Fruit fly (Drosophila melanogaster) whole organism, embryonic: ENCODE data around the gene w.

Experiments used
- Aef1 ChIP-seq: fragments of 200-800 bp; sonication (Bioruptor generic); IDR thresholded peaks from 3 replicates; pipeline ENCODE4 v1.3.6; 2022; ENCODE audit warnings: missing biosample characterization, missing genetic modification characterization
- CG11504 ChIP-seq: fragments of 200-800 bp; sonication (Bioruptor generic); optimal IDR thresholded peaks from 3 replicates; lab custom pipeline; 2019; ENCODE audit warnings: missing biosample characterization, mild to moderate bottlenecking, missing genetic modification characterization, moderate library complexity
- CG15269 ChIP-seq: fragments of 200-800 bp; sonication (Bioruptor generic); optimal IDR thresholded peaks from 2 replicates; lab custom pipeline; 2018; ENCODE audit warnings: missing biosample characterization, mild to moderate bottlenecking, missing genetic modification characterization, moderate library complexity
- CG15601 ChIP-seq: fragments of 200-800 bp; sonication (Bioruptor generic); optimal IDR thresholded peaks from 3 replicates; lab custom pipeline; 2019; ENCODE audit warnings: missing biosample characterization, mild to moderate bottlenecking, missing genetic modification characterization, moderate library complexity
- CG16813 ChIP-seq: fragments of 200-800 bp; sonication (Bioruptor generic); IDR thresholded peaks from 3 replicates; pipeline ENCODE4 v1.3.6; 2022; ENCODE audit warnings: missing biosample characterization, missing genetic modification characterization; ENCODE audit not compliant: partially characterized antibody
- CG18619 ChIP-seq: fragments of 200-800 bp; sonication (Bioruptor generic); optimal IDR thresholded peaks from 3 replicates; lab custom pipeline; 2017; ENCODE audit warnings: missing biosample characterization, mild to moderate bottlenecking, missing genetic modification characterization
- CG2199 ChIP-seq: fragments of 200-800 bp; sonication (Bioruptor generic); IDR thresholded peaks from 3 replicates; pipeline ENCODE4 v1.3.6; 2022; ENCODE audit warnings: missing biosample characterization, missing genetic modification characterization
- CG2712 ChIP-seq: fragments of 200-800 bp; optimal IDR thresholded peaks from 3 replicates; lab custom pipeline; 2019; ENCODE audit warnings: missing biosample characterization, mild to moderate bottlenecking, missing genetic modification characterization, moderate library complexity
- CG31224 ChIP-seq: fragments of 200-800 bp; sonication (Bioruptor generic); IDR thresholded peaks from 2 replicates; pipeline ENCODE4 v1.3.6; 2022; ENCODE audit warnings: missing biosample characterization, missing genetic modification characterization
- CG32772 ChIP-seq: fragments of 200-800 bp; sonication (Bioruptor generic); IDR thresholded peaks from 2 replicates; pipeline ENCODE4 v1.3.6; 2022; ENCODE audit warnings: missing biosample characterization, missing genetic modification characterization
- CG33557 ChIP-seq: fragments of 200-800 bp; sonication (Bioruptor generic); optimal IDR thresholded peaks from 2 replicates; lab custom pipeline; 2019; ENCODE audit warnings: missing biosample characterization, mild to moderate bottlenecking, missing genetic modification characterization, moderate library complexity
- CG6791 ChIP-seq: fragments of 200-800 bp; sonication (Bioruptor generic); IDR thresholded peaks from 3 replicates; pipeline ENCODE4 v1.3.6; 2022; ENCODE audit warnings: missing biosample characterization, missing genetic modification characterization; ENCODE audit not compliant: partially characterized antibody
- CG6813 ChIP-seq: fragments of 200-800 bp; sonication (Bioruptor generic); optimal IDR thresholded peaks from 2 replicates; lab custom pipeline; 2017; ENCODE audit warnings: missing biosample characterization, missing genetic modification characterization, mild to moderate bottlenecking, moderate library complexity, missing genetic modification reagents
- CG7745 ChIP-seq: fragments of 200-800 bp; sonication (Bioruptor generic); optimal IDR thresholded peaks from 2 replicates; lab custom pipeline; 2018; ENCODE audit warnings: missing biosample characterization, mild to moderate bottlenecking, missing genetic modification characterization, moderate library complexity
- CG8944 ChIP-seq: fragments of 200-800 bp; sonication (Bioruptor generic); optimal IDR thresholded peaks from 3 replicates; lab custom pipeline; 2016; ENCODE audit warnings: missing biosample characterization, missing genetic modification characterization
- CoRest ChIP-seq: fragments of 200-800 bp; sonication (Bioruptor generic); optimal IDR thresholded peaks from 3 replicates; lab custom pipeline; 2018; ENCODE audit warnings: missing biosample characterization, mild to moderate bottlenecking, missing genetic modification characterization, moderate library complexity
- D ChIP-seq, 2 experiments: fragments of 200-800 bp in 1 of 2; fragments of >200 bp in 1 of 2; sonication (Bioruptor generic) in 1 of 2; optimal IDR thresholded peaks; 2 replicates in 1 of 2; 3 replicates in 1 of 2; lab custom pipeline; 2017; ENCODE audit warnings: mild to moderate bottlenecking in 1 of 2, missing biosample characterization in 1 of 2, missing genetic modification characterization in 1 of 2, missing genetic modification reagents in 1 of 2
- Dek ChIP-seq: fragments of 200-800 bp; sonication (Bioruptor generic); optimal IDR thresholded peaks from 3 replicates; lab custom pipeline; 2019; ENCODE audit warnings: missing biosample characterization, mild to moderate bottlenecking, missing genetic modification characterization, moderate library complexity
- Dfd ChIP-seq, 2 experiments: fragments of >200 bp; optimal IDR thresholded peaks; 2 replicates each; lab custom pipeline; 2017; ENCODE audit warnings: missing biosample characterization in 2 of 2, missing genetic modification characterization in 2 of 2
- Dip3 ChIP-seq: fragments of 200-800 bp; sonication (Bioruptor generic); optimal IDR thresholded peaks from 3 replicates; lab custom pipeline; 2016; ENCODE audit warnings: missing biosample characterization, missing genetic modification characterization
- Dref ChIP-seq: fragments of 200-800 bp; sonication (Bioruptor generic); IDR thresholded peaks from 2 replicates; pipeline ENCODE4 v1.3.6; 2022; ENCODE audit warnings: missing biosample characterization, missing genetic modification characterization
- Fer2 ChIP-seq: fragments of 200-800 bp; sonication (Bioruptor generic); optimal IDR thresholded peaks from 2 replicates; lab custom pipeline; 2018; ENCODE audit warnings: missing biosample characterization, mild to moderate bottlenecking, missing genetic modification characterization, moderate library complexity
- Fer3 ChIP-seq: fragments of 200-800 bp; sonication (Bioruptor generic); optimal IDR thresholded peaks from 2 replicates; lab custom pipeline; 2018; ENCODE audit warnings: missing biosample characterization, mild to moderate bottlenecking, missing genetic modification characterization, moderate library complexity
- Hand ChIP-seq: fragments of 200-800 bp; sonication (Bioruptor generic); optimal IDR thresholded peaks from 2 replicates; lab custom pipeline; 2017; ENCODE audit warnings: mild to moderate bottlenecking, missing biosample characterization, missing genetic modification reagents, missing genetic modification characterization
- Mes4 ChIP-seq: fragments of 200-800 bp; sonication (Bioruptor generic); optimal IDR thresholded peaks from 2 replicates; lab custom pipeline; 2016; ENCODE audit warnings: missing biosample characterization, missing genetic modification characterization
- NC2β ChIP-seq: fragments of 200-800 bp; sonication (Bioruptor generic); optimal IDR thresholded peaks from 2 replicates; lab custom pipeline; 2016; ENCODE audit warnings: missing biosample characterization, missing genetic modification characterization
- PHDP ChIP-seq: fragments of 200-800 bp; sonication (Bioruptor generic); optimal IDR thresholded peaks from 3 replicates; lab custom pipeline; 2018; ENCODE audit warnings: missing biosample characterization, mild to moderate bottlenecking, missing genetic modification characterization, moderate library complexity
- Pdp1 ChIP-seq, 2 experiments: fragments of 200-800 bp; sonication (Bioruptor generic); optimal IDR thresholded peaks; 3 replicates each; lab custom pipeline; 2016; ENCODE audit warnings: missing biosample characterization in 2 of 2, missing genetic modification characterization in 2 of 2, mild to moderate bottlenecking in 1 of 2, moderate library complexity in 1 of 2
- Spps ChIP-seq: fragments of 200-800 bp; sonication (Bioruptor generic); optimal IDR thresholded peaks from 2 replicates; lab custom pipeline; 2018; ENCODE audit warnings: missing biosample characterization, mild to moderate bottlenecking, missing genetic modification characterization
- Stat92E ChIP-seq, 3 experiments: fragments of >200 bp in 2 of 3; fragments of 200-800 bp in 1 of 3; sonication (Bioruptor generic) in 1 of 3; optimal IDR thresholded peaks; 2 replicates each; lab custom pipeline; 2017 to 2019; ENCODE audit warnings: missing biosample characterization in 3 of 3, missing genetic modification characterization in 3 of 3, mild to moderate bottlenecking in 1 of 3, moderate library complexity in 1 of 3
- Tbp ChIP-seq: fragments of >200 bp; optimal IDR thresholded peaks from 2 replicates; lab custom pipeline; 2018; ENCODE audit warnings: missing biosample characterization, missing genetic modification characterization
- ab ChIP-seq: fragments of 200-800 bp; sonication (Bioruptor generic); optimal IDR thresholded peaks from 2 replicates; lab custom pipeline; 2016; ENCODE audit warnings: missing biosample characterization, missing genetic modification characterization
- abd-A ChIP-seq: fragments of 200-800 bp; sonication (Bioruptor generic); optimal IDR thresholded peaks from 3 replicates; lab custom pipeline; 2019; ENCODE audit warnings: missing biosample characterization, mild to moderate bottlenecking, missing genetic modification characterization, moderate library complexity
- amos ChIP-seq: fragments of 200-800 bp; sonication (Bioruptor generic); IDR thresholded peaks from 2 replicates; pipeline ENCODE4 v1.3.6; 2022; ENCODE audit warnings: missing biosample characterization, missing genetic modification characterization; ENCODE audit not compliant: partially characterized antibody
- ap ChIP-seq: fragments of 200-800 bp; sonication (Bioruptor generic); IDR thresholded peaks from 2 replicates; pipeline ENCODE4 v1.3.6; 2022; ENCODE audit warnings: missing biosample characterization, missing genetic modification characterization
- br ChIP-seq: fragments of >200 bp; optimal IDR thresholded peaks from 2 replicates; lab custom pipeline; 2017
- bsh ChIP-seq, 2 experiments: fragments of 200-800 bp; sonication (Bioruptor generic); optimal IDR thresholded peaks; 2 replicates each; lab custom pipeline; 2017 to 2018; ENCODE audit warnings: mild to moderate bottlenecking in 2 of 2, missing biosample characterization in 2 of 2, missing genetic modification characterization in 2 of 2, moderate library complexity in 1 of 2
- crol ChIP-seq: fragments of 200-800 bp; sonication (Bioruptor generic); IDR thresholded peaks from 2 replicates; pipeline ENCODE4 v1.3.6; 2022; ENCODE audit warnings: missing biosample characterization, missing genetic modification characterization
- da ChIP-seq: fragments of 200-800 bp; sonication (Bioruptor generic); optimal IDR thresholded peaks from 2 replicates; lab custom pipeline; 2016; ENCODE audit warnings: missing biosample characterization, missing genetic modification characterization
- klu ChIP-seq: fragments of 200-800 bp; sonication (Bioruptor generic); IDR thresholded peaks from 2 replicates; pipeline ENCODE4 v1.3.6; 2022; ENCODE audit warnings: missing biosample characterization, missing genetic modification characterization
- maf-S ChIP-seq: fragments of 200-800 bp; sonication (Bioruptor generic); optimal IDR thresholded peaks from 2 replicates; lab custom pipeline; 2016; ENCODE audit warnings: missing biosample characterization, missing genetic modification characterization
- nau ChIP-seq: fragments of 200-800 bp; sonication (Bioruptor generic); optimal IDR thresholded peaks from 3 replicates; lab custom pipeline; 2017; ENCODE audit warnings: missing biosample characterization, mild to moderate bottlenecking, missing genetic modification characterization, missing genetic modification reagents
- odd ChIP-seq: fragments of 200-800 bp; sonication (Bioruptor generic); optimal IDR thresholded peaks from 2 replicates; lab custom pipeline; 2017; ENCODE audit warnings: missing biosample characterization, mild to moderate bottlenecking, missing genetic modification characterization
- otp ChIP-seq: fragments of 200-800 bp; sonication (Bioruptor generic); IDR thresholded peaks from 3 replicates; pipeline ENCODE4, ENCODE4 v1.3.6; 2022; ENCODE audit warnings: missing biosample characterization, missing genetic modification characterization
- phol ChIP-seq: fragments of 200-800 bp; sonication (Bioruptor generic); optimal IDR thresholded peaks from 3 replicates; lab custom pipeline; 2018; ENCODE audit warnings: missing biosample characterization, mild to moderate bottlenecking, missing genetic modification characterization, moderate library complexity
- rib ChIP-seq: fragments of 200-800 bp; sonication (Bioruptor generic); IDR thresholded peaks from 2 replicates; pipeline ENCODE4 v1.3.6; 2022; ENCODE audit warnings: missing biosample characterization, missing genetic modification characterization
- sd ChIP-seq: fragments of 200-800 bp; sonication (Bioruptor generic); optimal IDR thresholded peaks from 3 replicates; lab custom pipeline; 2018; ENCODE audit warnings: missing biosample characterization, mild to moderate bottlenecking, missing genetic modification characterization, moderate library complexity
- sens ChIP-seq: fragments of 200-800 bp; sonication (Bioruptor generic); peaks from one replicate; lab custom pipeline; 2016; ENCODE audit warnings: missing biosample characterization, missing genetic modification characterization
- twi ChIP-seq: fragments of 200-800 bp; optimal IDR thresholded peaks from 2 replicates; lab custom pipeline; 2019; ENCODE audit warnings: missing biosample characterization, mild to moderate bottlenecking, missing genetic modification characterization, moderate library complexity
- zf30C ChIP-seq: fragments of 200-800 bp; sonication (Bioruptor generic); optimal IDR thresholded peaks from 3 replicates; lab custom pipeline; 2018; ENCODE audit warnings: missing biosample characterization, mild to moderate bottlenecking, missing genetic modification characterization

The w gene

dm6 chrX:2790055-2790617 is 6.1 kb downstream of the w start, which contains the start of gene CG32795 (continued):
- TF ChIP-seq CG15269 (tag; lab: Kevin White, UChicago) (no peak), PHDP (tag; lab: Kevin White, UChicago) (peak; percentile 25), Dip3 (GFP tag; lab: Kevin White, UChicago) (no peak), odd (GFP tag; lab: Kevin White, UChicago) (peak; percentile 26), Tbp (GFP tag; lab: Kevin White, UChicago) (peak; percentile 38), CoRest (tag; lab: Kevin White, UChicago) (peak; percentile 46), CG15601 (no peak), CG7745 (tag; lab: Kevin White, UChicago) (no peak), bsh (GFP tag; optimal IDR thresholded peaks at IDR 0.05; lab: Kevin White, UChicago) (no peak), CG32772 (GFP tag; lab: Robert Waterston, UW) (no peak), amos (GFP tag; lab: Robert Waterston, UW) (peak; percentile 55; the same call in 1 of the 2 replicates), Aef1 (no peak), klu (GFP tag; lab: Robert Waterston, UW) (no peak), CG31224 (GFP tag; lab: Robert Waterston, UW) (no peak), twi (tag; lab: Kevin White, UChicago) (peak; percentile 16), Dref (GFP tag; lab: Robert Waterston, UW) (no peak), Pdp1 (GFP tag; optimal IDR thresholded peaks at IDR 0.05; lab: Kevin White, UChicago) (no peak), CG6791 (no peak), Fer2 (tag; lab: Kevin White, UChicago) (no peak), CG18619 (no peak), CG2712 (peak; percentile 51), Hand (GFP tag; lab: Kevin White, UChicago) (no peak), Dek (tag; lab: Kevin White, UChicago) (peak; percentile 21), otp (no peak), NC2β (GFP tag; lab: Kevin White, UChicago) (no peak), maf-S (GFP tag; lab: Kevin White, UChicago) (no peak), sens (GFP tag; lab: Kevin White, UChicago) (peak; percentile 87), crol (peak; percentile 87), Mes4 (GFP tag; lab: Kevin White, UChicago) (no peak), nau (GFP tag; lab: Kevin White, UChicago) (no peak), CG33557 (GFP tag; lab: Kevin White, UChicago) (no peak), ab (GFP tag; lab: Kevin White, UChicago) (no peak), CG2199 (GFP tag; lab: Robert Waterston, UW) (peak; percentile 88; the same call in 1 of the 3 replicates), Stat92E (GFP tag; optimal IDR thresholded peaks at IDR 0.05; lab: Kevin White, UChicago) (no peak), CG8944 (GFP tag; lab: Kevin White, UChicago) (no peak), zf30C (GFP tag; lab: Kevin White, UChicago) (no peak), Spps (tag; lab: Kevin White, UChicago) (no peak), rib (GFP tag; lab: Robert Waterston, UW) (no peak), sd (tag; lab: Kevin White, UChicago) (peak; percentile 37), CG11504 (tag; lab: Kevin White, UChicago) (peak; percentile 23), ap (GFP tag; lab: Robert Waterston, UW) (no peak), br (lab: Kevin White, UChicago) (no peak), D (optimal IDR thresholded peaks at IDR 0.05; lab: Kevin White, UChicago) (no peak), D (GFP tag; optimal IDR thresholded peaks at IDR 0.05; lab: Kevin White, UChicago) (no peak), phol (tag; lab: Kevin White, UChicago) (peak; percentile 40), da (GFP tag; lab: Kevin White, UChicago) (no peak), abd-A (tag; lab: Kevin White, UChicago) (peak; percentile 73), Fer3 (tag; lab: Kevin White, UChicago) (no peak), Dfd (GFP tag; optimal IDR thresholded peaks at IDR 0.05; lab: Kevin White, UChicago) (no peak), CG16813 (no peak), CG6813 (GFP tag; lab: Kevin White, UChicago) (peak; percentile 7)
